Worm (Caenorhabditis elegans) whole organism, L2 larva: ENCODE results near the gene W02H5.19.

Experiments
- aly-2 ChIP-seq: fragments of 150-350 bp; optimal IDR thresholded peaks from 2 replicates; lab custom pipeline; 2014; ENCODE audit warnings: missing biosample characterization, missing genetic modification characterization
- ama-1 ChIP-seq: fragments of 150-350 bp; optimal IDR thresholded peaks from 2 replicates; lab custom pipeline; 2018; ENCODE audit warnings: inconsistent platforms
- egl-27 ChIP-seq: sonication (generic microtip); optimal IDR thresholded peaks from 3 replicates; lab custom pipeline; 2017; ENCODE audit warnings: missing biosample characterization, missing genetic modification reagents, missing genetic modification characterization
- nhr-10 ChIP-seq: sonication (generic microtip); optimal IDR thresholded peaks from 2 replicates; lab custom pipeline; 2017; ENCODE audit warnings: missing biosample characterization, missing genetic modification characterization

- TF ChIP-seq ama-1 (lab: Kevin White, UChicago) (no peak), nhr-10 (tag; lab: Kevin White, UChicago) (peak; percentile 24), egl-27 (tag; lab: Kevin White, UChicago) (no peak), aly-2 (tag; lab: Kevin White, UChicago) (no peak)
Observed at ce11 chrV:2638545-2638944, at the start of gene W02H5.19.
